Worm (Caenorhabditis elegans) whole organism, L4 larva: ENCODE measurements around the gene R11G1.2.

Experiments
- T26A8.4 ChIP-seq: fragments of 200-800 bp; sonication (Bioruptor generic); IDR thresholded peaks from 2 replicates; pipeline ENCODE4 v1.3.6; 2022; ENCODE audit warnings: missing genetic modification characterization, missing compliant biosample characterization
- Y75B8A.6 ChIP-seq: fragments of 200-800 bp; sonication (Bioruptor generic); IDR thresholded peaks from 2 replicates; pipeline ENCODE4 v1.3.6; 2022; ENCODE audit warnings: missing genetic modification reagents, missing genetic modification characterization, missing compliant biosample characterization
- aha-1 ChIP-seq: fragments of 150-350 bp; peaks from one replicate; lab custom pipeline; 2014; ENCODE audit warnings: missing biosample characterization, missing genetic modification characterization
- aly-2 ChIP-seq: sonication (generic microtip); optimal IDR thresholded peaks from 2 replicates; lab custom pipeline; 2018; ENCODE audit warnings: missing biosample characterization, missing genetic modification characterization
- ceh-28 ChIP-seq: fragments of 150-350 bp; optimal IDR thresholded peaks from 2 replicates; lab custom pipeline; 2014; ENCODE audit warnings: missing biosample characterization, missing genetic modification reagents, missing genetic modification characterization
- ces-1 ChIP-seq: fragments of 150-350 bp; sonication (generic microtip); optimal IDR thresholded peaks from 4 replicates; lab custom pipeline; 2014; ENCODE audit warnings: missing biosample characterization, missing genetic modification reagents, missing genetic modification characterization
- daf-16 ChIP-seq, 3 experiments: sonication (generic microtip); optimal IDR thresholded peaks; 2 replicates each; lab custom pipeline; 2016 to 2017; ENCODE audit warnings: missing genetic modification characterization in 3 of 3, missing genetic modification reagents in 3 of 3, mild to moderate bottlenecking in 2 of 3, missing compliant biosample characterization in 2 of 3, missing biosample characterization in 1 of 3, moderate library complexity in 1 of 3
- daf-8 ChIP-seq: fragments of 200-800 bp; sonication (Bioruptor generic); IDR thresholded peaks from 2 replicates; pipeline ENCODE4 v1.3.6; 2022; ENCODE audit warnings: missing genetic modification characterization, missing compliant biosample characterization
- dmd-6 ChIP-seq: fragments of 200-800 bp; sonication (Bioruptor generic); IDR thresholded peaks from 2 replicates; pipeline ENCODE4 v1.3.6; 2022; ENCODE audit warnings: missing genetic modification reagents, missing genetic modification characterization, missing compliant biosample characterization
- dmd-8 ChIP-seq: fragments of 200-800 bp; sonication (Bioruptor generic); IDR thresholded peaks from 2 replicates; pipeline ENCODE4 v1.3.6; 2022; ENCODE audit warnings: missing genetic modification characterization, missing compliant biosample characterization
- gei-8 ChIP-seq: fragments of 200-800 bp; sonication (Bioruptor generic); optimal IDR thresholded peaks from 2 replicates; lab custom pipeline; 2018; ENCODE audit warnings: mild to moderate bottlenecking, missing genetic modification characterization, missing compliant biosample characterization
- hlh-11 ChIP-seq: fragments of 200-800 bp; sonication (Bioruptor generic); optimal IDR thresholded peaks from 2 replicates; lab custom pipeline; 2018; ENCODE audit warnings: mild to moderate bottlenecking, missing genetic modification characterization, missing compliant biosample characterization
- lin-13 ChIP-seq: fragments of 150-350 bp; optimal IDR thresholded peaks from 2 replicates; lab custom pipeline; 2014; ENCODE audit warnings: missing biosample characterization, missing genetic modification reagents, missing genetic modification characterization
- lin-38 ChIP-seq: fragments of 200-800 bp; sonication (Bioruptor generic); IDR thresholded peaks from 2 replicates; pipeline ENCODE4 v1.3.6; 2022; ENCODE audit warnings: missing genetic modification reagents, missing genetic modification characterization, missing compliant biosample characterization
- lir-3 ChIP-seq: sonication (generic microtip); optimal IDR thresholded peaks from 2 replicates; lab custom pipeline; 2016; ENCODE audit warnings: mild to moderate bottlenecking, missing genetic modification characterization, missing compliant biosample characterization
- madf-9 ChIP-seq: fragments of 200-800 bp; sonication (Bioruptor generic); conservative IDR thresholded peaks from 2 replicates; pipeline ENCODE4 v1.3.6; 2022; ENCODE audit warnings: missing genetic modification reagents, missing genetic modification characterization, missing compliant biosample characterization
- mep-1 ChIP-seq: fragments of 150-350 bp; sonication (generic microtip); optimal IDR thresholded peaks from 3 replicates; lab custom pipeline; 2014; ENCODE audit warnings: missing biosample characterization, missing genetic modification characterization
- mes-2 ChIP-seq: sonication (generic microtip); optimal IDR thresholded peaks from 2 replicates; lab custom pipeline; 2016; ENCODE audit warnings: missing genotype, mild to moderate bottlenecking, missing genetic modification characterization, missing compliant biosample characterization; ENCODE audit not compliant: poor library complexity, severe bottlenecking
- nhr-11 ChIP-seq: fragments of 150-350 bp; optimal IDR thresholded peaks from 2 replicates; lab custom pipeline; 2014; ENCODE audit warnings: missing biosample characterization, missing genetic modification characterization
- nhr-111 ChIP-seq: fragments of 200-800 bp; sonication (Bioruptor generic); optimal IDR thresholded peaks from 2 replicates; lab custom pipeline; 2018; ENCODE audit warnings: mild to moderate bottlenecking, missing genetic modification characterization, missing compliant biosample characterization
- nhr-237 ChIP-seq: sonication (generic microtip); optimal IDR thresholded peaks from 2 replicates; lab custom pipeline; 2017; ENCODE audit warnings: missing biosample characterization, missing genetic modification characterization
- nhr-76 ChIP-seq: fragments of 150-350 bp; optimal IDR thresholded peaks from 2 replicates; lab custom pipeline; 2014; ENCODE audit warnings: missing biosample characterization, missing genetic modification characterization
- php-3 ChIP-seq: fragments of 200-800 bp; sonication (Bioruptor generic); IDR thresholded peaks from 2 replicates; pipeline ENCODE4 v1.3.6; 2022; ENCODE audit warnings: missing genetic modification reagents, missing genetic modification characterization, missing compliant biosample characterization
- rbr-2 ChIP-seq: sonication (generic microtip); optimal IDR thresholded peaks from 2 replicates; lab custom pipeline; 2016; ENCODE audit warnings: missing genotype, missing genetic modification characterization, missing compliant biosample characterization
- sdz-12 ChIP-seq: fragments of 200-800 bp; sonication (Bioruptor generic); optimal IDR thresholded peaks from 2 replicates; lab custom pipeline; 2018; ENCODE audit warnings: mild to moderate bottlenecking, missing genetic modification characterization, missing compliant biosample characterization
- snpc-1.2 ChIP-seq: fragments of 200-800 bp; sonication (Bioruptor generic); IDR thresholded peaks from 2 replicates; pipeline ENCODE4 v1.3.6; 2022; ENCODE audit warnings: missing genetic modification reagents, missing genetic modification characterization, missing compliant biosample characterization
- tra-1 ChIP-seq: fragments of 200-800 bp; sonication (Bioruptor generic); IDR thresholded peaks from 2 replicates; pipeline ENCODE4 v1.3.6; 2022; ENCODE audit warnings: missing genetic modification reagents, missing genetic modification characterization, missing compliant biosample characterization
- unc-62 ChIP-seq, 3 experiments: fragments of 150-350 bp in 1 of 3; sonication (generic microtip); optimal IDR thresholded peaks in 2 of 3; peaks in 1 of 3; 1 replicate in 1 of 3; 2 replicates in 2 of 3; lab custom pipeline; 2014 to 2017; ENCODE audit warnings: missing biosample characterization in 3 of 3, missing genetic modification characterization in 3 of 3, missing genetic modification reagents in 3 of 3, missing genotype in 1 of 3
- vab-7 ChIP-seq: fragments of 200-800 bp; sonication (Bioruptor generic); IDR thresholded peaks from 2 replicates; pipeline ENCODE4 v1.3.6; 2022; ENCODE audit warnings: missing genetic modification reagents, missing genetic modification characterization, missing compliant biosample characterization

Gene R11G1.2

ce11 chrX:3680544-3681214, 30.3 kb downstream of the R11G1.2 start, which contains the start of gene tsp-17:
tsp-17 (plus strand) TSS chrX:3681164.
- TF ChIP-seq aha-1 (tag; lab: Kevin White, UChicago) (peak; percentile 91), lin-38 (GFP tag; lab: Robert Waterston, UW) (no peak), mes-2 (peak; percentile 15), gei-8 (GFP tag; lab: Kevin White, UChicago) (no peak), nhr-76 (tag; lab: Kevin White, UChicago) (no peak)

ce11 chrX:3683060-3683459, 32.6 kb downstream of the R11G1.2 start:
- no peak for TF ChIP-seq nhr-111 (GFP tag; lab: Kevin White, UChicago)
- no peak for TF ChIP-seq php-3 (GFP tag; lab: Robert Waterston, UW)
- no peak for TF ChIP-seq mes-2
- TF ChIP-seq nhr-11 (tag; lab: Kevin White, UChicago): no peak
- no peak for TF ChIP-seq tra-1 (GFP tag; lab: Robert Waterston, UW)
- TF ChIP-seq Y75B8A.6 (GFP tag; lab: Robert Waterston, UW): no peak

ce11 chrX:3686420-3686819, 36.0 kb downstream of the R11G1.2 start:
- TF ChIP-seq lin-13 (no peak), ceh-28 (tag; lab: Kevin White, UChicago) (no peak), unc-62 (GFP tag; optimal IDR thresholded peaks at IDR 0.05 in 1 of 2; lab: Kevin White, UChicago) (peak in 1 of 2 experiments; percentile 56), unc-62 (tag; optimal IDR thresholded peaks at IDR 0.05; lab: Kevin White, UChicago) (no peak)
- TF ChIP-seq, all 104 proteins: peak for 1

ce11 chrX:3689155-3689719, 38.8 kb downstream of the R11G1.2 start, which contains the start of gene tag-278:
tag-278 (minus strand) TSS chrX:3689205.
- TF ChIP-seq dmd-6 (GFP tag; lab: Robert Waterston, UW) (no peak), nhr-11 (tag; lab: Kevin White, UChicago) (peak; percentile 43), vab-7 (GFP tag; lab: Robert Waterston, UW) (no peak), madf-9 (GFP tag; lab: Robert Waterston, UW) (0 out of 2 replicates have a peak, but pooled peaks have one; percentile 21), hlh-11 (tag; lab: Kevin White, UChicago) (peak; percentile 6), daf-8 (GFP tag; lab: Robert Waterston, UW) (no peak), rbr-2 (tag; lab: Kevin White, UChicago) (no peak), daf-16 (GFP tag; optimal IDR thresholded peaks at IDR 0.05; lab: Kevin White, UChicago) (peak in 1 of 2 experiments; percentile 59), daf-16 (tag; optimal IDR thresholded peaks at IDR 0.05; lab: Kevin White, UChicago) (no peak), sdz-12 (no peak), lir-3 (no peak), ces-1 (GFP tag; lab: Kevin White, UChicago) (no peak), mep-1 (tag; lab: Kevin White, UChicago) (no peak), dmd-8 (GFP tag; lab: Robert Waterston, UW) (0 out of 2 replicates have a peak, but pooled peaks have one; percentile 15), nhr-237 (tag; lab: Kevin White, UChicago) (no peak), T26A8.4 (GFP tag; lab: Robert Waterston, UW) (no peak)
- TF ChIP-seq, all 104 proteins: peak for 5

- TF ChIP-seq unc-62 (GFP tag; optimal IDR thresholded peaks at IDR 0.05 in 1 of 2; lab: Kevin White, UChicago) (peak in 1 of 2 experiments; percentile 1), unc-62 (tag; optimal IDR thresholded peaks at IDR 0.05; lab: Kevin White, UChicago) (no peak), dmd-8 (GFP tag; lab: Robert Waterston, UW) (no peak), aha-1 (tag; lab: Kevin White, UChicago) (peak; percentile 93), aly-2 (tag; lab: Kevin White, UChicago) (no peak), snpc-1.2 (GFP tag; lab: Robert Waterston, UW) (no peak), vab-7 (GFP tag; lab: Robert Waterston, UW) (no peak)
These were observed 39.4 kb downstream of the R11G1.2 start for ce11 chrX:3689802-3690201.
